Fruit fly (Drosophila melanogaster) whole organism, prepupa: ENCODE data around the gene Cdc6.

Source experiments
- Blimp-1 ChIP-seq: fragments of 200-800 bp; sonication (Bioruptor generic); optimal IDR thresholded peaks from 3 replicates; lab custom pipeline; 2017; ENCODE audit warnings: missing biosample characterization, missing genetic modification characterization, mild to moderate bottlenecking, moderate library complexity, missing genetic modification reagents
- CG16779 ChIP-seq: fragments of 200-800 bp; sonication (Bioruptor generic); optimal IDR thresholded peaks from 3 replicates; lab custom pipeline; 2017; ENCODE audit warnings: missing biosample characterization, mild to moderate bottlenecking, missing genetic modification characterization
- CG34406 ChIP-seq: fragments of 200-800 bp; sonication (Bioruptor generic); optimal IDR thresholded peaks from 3 replicates; lab custom pipeline; 2016; ENCODE audit warnings: missing biosample characterization, missing genetic modification characterization
- Eip75B ChIP-seq: fragments of 200-800 bp; sonication (Bioruptor generic); optimal IDR thresholded peaks from 3 replicates; lab custom pipeline; 2016; ENCODE audit warnings: missing biosample characterization, missing genetic modification characterization
- Eip93F ChIP-seq: fragments of 200-800 bp; sonication (Bioruptor generic); optimal IDR thresholded peaks from 2 replicates; lab custom pipeline; 2016; ENCODE audit warnings: missing biosample characterization, mild to moderate bottlenecking, missing genetic modification characterization
- Hr39 ChIP-seq: fragments of 200-800 bp; sonication (Bioruptor generic); optimal IDR thresholded peaks from 2 replicates; lab custom pipeline; 2016; ENCODE audit warnings: missing biosample characterization, missing genetic modification characterization
- Lpt ChIP-seq: fragments of 200-800 bp; sonication (Bioruptor generic); optimal IDR thresholded peaks from 3 replicates; lab custom pipeline; 2016; ENCODE audit warnings: missing biosample characterization, missing genetic modification characterization
- Sox14 ChIP-seq: fragments of 200-800 bp; sonication (Bioruptor generic); optimal IDR thresholded peaks from 3 replicates; lab custom pipeline; 2016; ENCODE audit warnings: missing biosample characterization, missing genetic modification characterization
- net ChIP-seq: fragments of 200-800 bp; sonication (Bioruptor generic); optimal IDR thresholded peaks from 3 replicates; lab custom pipeline; 2016; ENCODE audit warnings: missing biosample characterization, missing genetic modification characterization
- salr ChIP-seq, 2 experiments: fragments of 200-800 bp; sonication (Bioruptor generic); optimal IDR thresholded peaks; 3 replicates each; lab custom pipeline; 2016 to 2018; ENCODE audit warnings: missing biosample characterization in 2 of 2, missing genetic modification characterization in 2 of 2, mild to moderate bottlenecking in 1 of 2
- ss ChIP-seq, 2 experiments: fragments of 200-800 bp; sonication (Bioruptor generic); optimal IDR thresholded peaks; 2 replicates in 1 of 2; 3 replicates in 1 of 2; lab custom pipeline; 2017 to 2018; ENCODE audit warnings: mild to moderate bottlenecking in 2 of 2, missing biosample characterization in 2 of 2, missing genetic modification characterization in 2 of 2, moderate library complexity in 1 of 2

DNA sequence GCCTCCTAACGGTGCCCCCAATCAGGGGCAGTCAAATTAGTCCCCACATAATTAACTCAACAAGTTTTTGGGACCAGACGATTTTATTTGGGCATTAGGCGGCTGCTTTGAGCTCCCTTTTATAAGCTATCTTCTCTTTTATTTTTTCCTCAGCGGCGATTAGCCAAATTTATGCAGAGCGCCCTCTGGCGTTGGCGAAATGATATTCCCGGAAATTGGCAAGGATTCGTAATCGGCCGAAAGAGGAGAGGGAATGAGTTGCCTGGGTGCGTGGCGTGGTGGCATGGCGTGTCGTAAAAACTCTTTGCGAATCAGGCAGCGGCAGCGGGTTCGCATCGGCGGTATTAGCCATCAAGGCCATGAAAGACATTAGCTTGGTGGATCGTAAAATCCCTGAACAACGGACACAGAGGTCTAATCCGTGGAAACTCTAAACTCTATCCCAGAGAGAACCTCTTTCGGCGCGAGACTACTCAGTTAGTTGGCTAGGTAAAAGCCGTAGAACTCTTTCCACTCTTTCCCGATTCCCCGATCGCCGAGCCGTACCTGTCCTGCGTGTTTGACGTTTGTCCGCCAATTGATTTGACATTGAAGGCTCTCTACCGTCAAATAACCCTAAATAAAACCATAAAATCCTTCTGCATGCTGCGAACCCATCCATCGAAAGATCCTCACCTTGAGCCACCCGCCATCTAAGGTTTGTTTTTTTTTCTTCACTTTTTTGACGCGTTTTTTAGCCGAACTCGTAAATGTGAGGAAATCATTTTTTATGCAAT lies 36.2 kb upstream of the Cdc6 start:
- no peak for TF ChIP-seq Eip75B (GFP tag; lab: Kevin White, UChicago)
- no peak for TF ChIP-seq Hr39 (GFP tag; lab: Kevin White, UChicago)
- no peak for TF ChIP-seq Eip93F (GFP tag; lab: Kevin White, UChicago)
- TF ChIP-seq salr (GFP tag; optimal IDR thresholded peaks at IDR 0.05; lab: Kevin White, UChicago), result no peak
- no peak for TF ChIP-seq CG16779 (tag; lab: Kevin White, UChicago)
- TF ChIP-seq Sox14, result no peak
- no peak for TF ChIP-seq Lpt
- no peak for TF ChIP-seq Blimp-1 (GFP tag; lab: Kevin White, UChicago)
- no peak for TF ChIP-seq ss (GFP tag; optimal IDR thresholded peaks at IDR 0.05; lab: Kevin White, UChicago)
- no peak for TF ChIP-seq CG34406
- no peak for TF ChIP-seq net (GFP tag; lab: Kevin White, UChicago)
